Worm (Caenorhabditis elegans) whole organism, L1 larva: Measurements from ENCODE around the gene fzr-1.

Experiments used
- C04F5.9 ChIP-seq: sonication (generic microtip); optimal IDR thresholded peaks from 2 replicates; lab custom pipeline; 2016; ENCODE audit warnings: missing genetic modification characterization, missing compliant biosample characterization
- Y116A8C.19 ChIP-seq: sonication (generic microtip); optimal IDR thresholded peaks from 2 replicates; lab custom pipeline; 2016; ENCODE audit warnings: missing compliant biosample characterization, missing genetic modification characterization, borderline replicate concordance
- blmp-1 ChIP-seq: fragments of 150-350 bp; optimal IDR thresholded peaks from 2 replicates; lab custom pipeline; 2014; ENCODE audit warnings: missing biosample characterization, missing genetic modification characterization
- ceh-63 ChIP-seq: fragments of 200-800 bp; sonication (Bioruptor generic); optimal IDR thresholded peaks from 2 replicates; lab custom pipeline; 2018; ENCODE audit warnings: mild to moderate bottlenecking, missing genetic modification characterization, missing compliant biosample characterization
- ceh-82 ChIP-seq, 3 experiments: fragments of 150-350 bp in 1 of 3; sonication (generic microtip) in 2 of 3; optimal IDR thresholded peaks; 2 replicates each; lab custom pipeline; 2014 to 2017; ENCODE audit warnings: missing biosample characterization in 3 of 3, missing genetic modification characterization in 3 of 3
- ceh-90 ChIP-seq: sonication (generic microtip); optimal IDR thresholded peaks from 2 replicates; lab custom pipeline; 2016; ENCODE audit warnings: missing genetic modification characterization, missing compliant biosample characterization
- ces-1 ChIP-seq: fragments of 150-350 bp; optimal IDR thresholded peaks from 2 replicates; lab custom pipeline; 2014; ENCODE audit warnings: missing biosample characterization, missing genetic modification reagents, missing genetic modification characterization
- dpl-1 ChIP-seq, 3 experiments: fragments of 150-350 bp in 2 of 3; sonication (generic microtip) in 1 of 3; optimal IDR thresholded peaks; 2 replicates each; lab custom pipeline; 2014 to 2017; ENCODE audit warnings: missing biosample characterization in 3 of 3, missing genetic modification characterization in 3 of 3, missing genetic modification reagents in 3 of 3
- egl-13 ChIP-seq: sonication (generic microtip); optimal IDR thresholded peaks from 2 replicates; lab custom pipeline; 2016; ENCODE audit warnings: missing genotype, missing genetic modification reagents, missing genetic modification characterization, missing compliant biosample characterization
- elt-3 ChIP-seq, 6 experiments: fragments of 150-350 bp in 1 of 6; sonication (generic microtip); optimal IDR thresholded peaks; 2 replicates each; lab custom pipeline; 2017 to 2018; ENCODE audit warnings: missing biosample characterization in 6 of 6, missing genetic modification characterization in 6 of 6, inconsistent platforms in 1 of 6
- fkh-4 ChIP-seq: sonication (generic microtip); optimal IDR thresholded peaks from 2 replicates; lab custom pipeline; 2016; ENCODE audit warnings: missing compliant biosample characterization, missing genetic modification characterization, borderline replicate concordance
- irx-1 ChIP-seq: sonication (generic microtip); optimal IDR thresholded peaks from 2 replicates; lab custom pipeline; 2016; ENCODE audit warnings: missing genetic modification characterization, missing compliant biosample characterization
- lin-13 ChIP-seq: fragments of 150-350 bp; optimal IDR thresholded peaks from 2 replicates; lab custom pipeline; 2014; ENCODE audit warnings: missing biosample characterization, missing genetic modification reagents, missing genetic modification characterization
- lin-14 ChIP-seq: fragments of 200-800 bp; sonication (Bioruptor generic); optimal IDR thresholded peaks from 2 replicates; lab custom pipeline; 2018; ENCODE audit warnings: mild to moderate bottlenecking, missing genetic modification characterization, moderate library complexity, missing compliant biosample characterization
- lin-15B ChIP-seq: fragments of 150-350 bp; sonication (generic microtip); optimal IDR thresholded peaks from 3 replicates; lab custom pipeline; 2014; ENCODE audit warnings: missing biosample characterization, missing genetic modification characterization
- lin-35 ChIP-seq, 2 experiments: fragments of 150-350 bp; optimal IDR thresholded peaks; 2 replicates each; lab custom pipeline; 2014; ENCODE audit warnings: missing biosample characterization in 2 of 2, missing genetic modification characterization in 2 of 2, missing genetic modification reagents in 2 of 2
- lir-3 ChIP-seq: sonication (generic microtip); optimal IDR thresholded peaks from 2 replicates; lab custom pipeline; 2016; ENCODE audit warnings: mild to moderate bottlenecking, missing genetic modification characterization, moderate library complexity, missing compliant biosample characterization; ENCODE audit not compliant: poor library complexity
- lsy-2 ChIP-seq, 2 experiments: fragments of 150-350 bp; optimal IDR thresholded peaks; 2 replicates each; lab custom pipeline; 2014; ENCODE audit warnings: missing biosample characterization in 2 of 2, missing genetic modification characterization in 2 of 2
- mef-2 ChIP-seq: fragments of 150-350 bp; optimal IDR thresholded peaks from 2 replicates; lab custom pipeline; 2014; ENCODE audit warnings: missing biosample characterization, missing genetic modification characterization
- mep-1 ChIP-seq: fragments of 150-350 bp; optimal IDR thresholded peaks from 2 replicates; lab custom pipeline; 2014; ENCODE audit warnings: missing biosample characterization, missing genetic modification characterization
- nhr-11 ChIP-seq: fragments of 150-350 bp; optimal IDR thresholded peaks from 2 replicates; lab custom pipeline; 2014; ENCODE audit warnings: missing biosample characterization, missing genetic modification characterization
- nhr-12 ChIP-seq: sonication (generic microtip); optimal IDR thresholded peaks from 2 replicates; lab custom pipeline; 2017; ENCODE audit warnings: missing biosample characterization, missing genetic modification characterization
- nhr-19 ChIP-seq: fragments of 200-800 bp; sonication (Bioruptor generic); conservative IDR thresholded peaks from 2 replicates; pipeline ENCODE4 v1.3.6; 2022; ENCODE audit warnings: missing genetic modification characterization, missing compliant biosample characterization
- nhr-20 ChIP-seq: sonication (generic microtip); optimal IDR thresholded peaks from 2 replicates; lab custom pipeline; 2016; ENCODE audit warnings: mild to moderate bottlenecking, missing genetic modification characterization, missing compliant biosample characterization
- nhr-237 ChIP-seq: fragments of 150-350 bp; optimal IDR thresholded peaks from 2 replicates; lab custom pipeline; 2014; ENCODE audit warnings: missing biosample characterization, missing genetic modification characterization
- nhr-28 ChIP-seq: fragments of 150-350 bp; optimal IDR thresholded peaks from 2 replicates; lab custom pipeline; 2014; ENCODE audit warnings: missing biosample characterization, missing genetic modification characterization
- nhr-47 ChIP-seq: sonication (generic microtip); optimal IDR thresholded peaks from 2 replicates; lab custom pipeline; 2016; ENCODE audit warnings: mild to moderate bottlenecking, missing genetic modification characterization, moderate library complexity, missing compliant biosample characterization
- nhr-85 ChIP-seq: sonication (generic microtip); peaks from one replicate; lab custom pipeline; 2016; ENCODE audit warnings: missing genetic modification characterization, inconsistent platforms, missing compliant biosample characterization
- nhr-90 ChIP-seq: sonication (generic microtip); optimal IDR thresholded peaks from 2 replicates; lab custom pipeline; 2016; ENCODE audit warnings: mild to moderate bottlenecking, missing genetic modification characterization, missing compliant biosample characterization; ENCODE audit not compliant: poor library complexity
- pag-3 ChIP-seq: sonication (generic microtip); optimal IDR thresholded peaks from 2 replicates; lab custom pipeline; 2017; ENCODE audit warnings: missing genetic modification characterization, mild to moderate bottlenecking, missing compliant biosample characterization, antibody characterized with exemption, borderline replicate concordance; ENCODE audit not compliant: insufficient read depth
- rnt-1 ChIP-seq: sonication (generic microtip); optimal IDR thresholded peaks from 2 replicates; lab custom pipeline; 2016; ENCODE audit warnings: mild to moderate bottlenecking, missing genetic modification characterization, moderate library complexity, missing compliant biosample characterization
- skn-1 ChIP-seq: fragments of 150-350 bp; optimal IDR thresholded peaks from 2 replicates; lab custom pipeline; 2014; ENCODE audit warnings: missing biosample characterization, missing genetic modification characterization
- snpc-4 ChIP-seq: fragments of 150-350 bp; optimal IDR thresholded peaks from 2 replicates; lab custom pipeline; 2014; ENCODE audit warnings: missing biosample characterization, missing genetic modification characterization
- sup-37 ChIP-seq: fragments of 200-800 bp; sonication (Bioruptor generic); optimal IDR thresholded peaks from 2 replicates; lab custom pipeline; 2018; ENCODE audit warnings: mild to moderate bottlenecking, missing genetic modification characterization, missing compliant biosample characterization
- tlp-1 ChIP-seq: fragments of 150-350 bp; optimal IDR thresholded peaks from 2 replicates; lab custom pipeline; 2014; ENCODE audit warnings: missing biosample characterization, missing genetic modification characterization
- unc-130 ChIP-seq: fragments of 150-350 bp; optimal IDR thresholded peaks from 2 replicates; lab custom pipeline; 2017; ENCODE audit warnings: missing biosample characterization, missing genetic modification characterization, inconsistent platforms
- unc-62 ChIP-seq: fragments of 150-350 bp; optimal IDR thresholded peaks from 2 replicates; lab custom pipeline; 2014; ENCODE audit warnings: missing biosample characterization, missing genetic modification reagents, missing genetic modification characterization
- unc-98 ChIP-seq: fragments of 200-800 bp; sonication (Bioruptor generic); IDR thresholded peaks from 2 replicates; pipeline ENCODE4 v1.3.6; 2022; ENCODE audit warnings: missing genetic modification characterization, missing compliant biosample characterization
- vab-15 ChIP-seq: sonication (generic microtip); optimal IDR thresholded peaks from 2 replicates; lab custom pipeline; 2017; ENCODE audit warnings: missing genotype, mild to moderate bottlenecking, missing genetic modification characterization, missing compliant biosample characterization
- xbp-1 ChIP-seq: sonication (generic microtip); optimal IDR thresholded peaks from 2 replicates; lab custom pipeline; 2016; ENCODE audit warnings: missing genetic modification characterization, missing compliant biosample characterization
- ztf-11 ChIP-seq, 2 experiments: sonication (generic microtip); optimal IDR thresholded peaks; 2 replicates each; lab custom pipeline; 2016 to 2017; ENCODE audit warnings: missing genetic modification characterization in 2 of 2, missing biosample characterization in 1 of 2, missing compliant biosample characterization in 1 of 2
- ztf-4 ChIP-seq: fragments of 150-350 bp; optimal IDR thresholded peaks from 2 replicates; lab custom pipeline; 2014; ENCODE audit warnings: missing biosample characterization, missing genetic modification characterization

fzr-1 gene

ce11 chrII:9644940-9645634 is 821 bp upstream of the fzr-1 start:
- peak; percentile 56 for TF ChIP-seq blmp-1
- no peak for TF ChIP-seq Y116A8C.19 (tag; lab: Kevin White, UChicago)
- TF ChIP-seq elt-3 (tag; optimal IDR thresholded peaks at IDR 0.05; lab: Kevin White, UChicago) = peak in 1 of 6 experiments; percentile 24
- no peak for TF ChIP-seq ceh-90 (tag; lab: Kevin White, UChicago)
- TF ChIP-seq lin-14 (GFP tag; lab: Kevin White, UChicago) = peak; percentile 50
- no peak for TF ChIP-seq fkh-4 (tag; lab: Kevin White, UChicago)
- TF ChIP-seq mep-1 (tag; lab: Kevin White, UChicago) = peak; percentile 48
- no peak for TF ChIP-seq lin-13 (GFP tag; lab: Kevin White, UChicago)
- peak; percentile 49 for TF ChIP-seq rnt-1
- no peak for TF ChIP-seq egl-13 (tag; lab: Kevin White, UChicago)
- TF ChIP-seq dpl-1 (GFP tag; optimal IDR thresholded peaks at IDR 0.05; lab: Kevin White, UChicago) = no peak
- TF ChIP-seq nhr-85 (tag; lab: Kevin White, UChicago) = peak; percentile 83
- TF ChIP-seq ztf-11 (tag; optimal IDR thresholded peaks at IDR 0.05; lab: Kevin White, UChicago) = no peak
- TF ChIP-seq nhr-20 (tag; lab: Kevin White, UChicago) = no peak
- TF ChIP-seq, all 84 proteins: peak for 6

- TF ChIP-seq sup-37 = no peak
- no peak for TF ChIP-seq nhr-85 (tag; lab: Kevin White, UChicago)
- TF ChIP-seq, all 84 proteins: peak for 0
These were observed 8.0 kb downstream of the fzr-1 start, which contains the start of gene ZK1307.7 for ce11 chrII:9636300-9636699. Gene ZK1307.7, plus strand, starts transcription at chrII:9636600.

- TF ChIP-seq lin-14 (GFP tag; lab: Kevin White, UChicago) (no peak), irx-1 (no peak), ces-1 (GFP tag; lab: Kevin White, UChicago) (no peak), rnt-1 (no peak), vab-15 (tag; lab: Kevin White, UChicago) (no peak), lin-15B (tag; lab: Kevin White, UChicago) (no peak), egl-13 (tag; lab: Kevin White, UChicago) (no peak), lir-3 (tag; lab: Kevin White, UChicago) (no peak), ztf-4 (tag; lab: Kevin White, UChicago) (no peak), nhr-90 (tag; lab: Kevin White, UChicago) (no peak), tlp-1 (tag; lab: Kevin White, UChicago) (no peak), nhr-12 (tag; lab: Kevin White, UChicago) (no peak), unc-130 (no peak)
These were observed 18.3 kb downstream of the fzr-1 start for ce11 chrII:9625930-9626329.

ce11 chrII:9624110-9624695 is 20.1 kb downstream of the fzr-1 start, which contains the start of the genes dnj-20 and ZK1307.8:
Gene dnj-20, minus strand, starts transcription at chrII:9624176.
Gene ZK1307.8, plus strand, starts transcription at chrII:9624613.
- peak in 2 of 3 experiments; percentile 10 to 39 for TF ChIP-seq dpl-1 (GFP tag; optimal IDR thresholded peaks at IDR 0.05; lab: Kevin White, UChicago)
- peak; percentile 22 for TF ChIP-seq mep-1 (tag; lab: Kevin White, UChicago)
- peak; percentile 98 for TF ChIP-seq xbp-1 (tag; lab: Kevin White, UChicago)
- TF ChIP-seq fkh-4 (tag; lab: Kevin White, UChicago) = no peak
- peak in 1 of 6 experiments; percentile 33 for TF ChIP-seq elt-3 (tag; optimal IDR thresholded peaks at IDR 0.05; lab: Kevin White, UChicago)
- no peak for TF ChIP-seq nhr-12 (tag; lab: Kevin White, UChicago)
- TF ChIP-seq nhr-20 (tag; lab: Kevin White, UChicago) = peak; percentile 3
- TF ChIP-seq ces-1 (GFP tag; lab: Kevin White, UChicago) = no peak
- TF ChIP-seq pag-3 = no peak
- no peak for TF ChIP-seq ceh-90 (tag; lab: Kevin White, UChicago)
- TF ChIP-seq lsy-2 (tag; optimal IDR thresholded peaks at IDR 0.05; lab: Kevin White, UChicago) = peak; percentile 14 to 46
- no peak for TF ChIP-seq nhr-47
- TF ChIP-seq snpc-4 (tag; lab: Kevin White, UChicago) = no peak
- TF ChIP-seq nhr-11 (tag; lab: Kevin White, UChicago) = no peak
- TF ChIP-seq skn-1 (tag; lab: Kevin White, UChicago) = no peak
- TF ChIP-seq mef-2 (tag; lab: Kevin White, UChicago) = no peak
- no peak for TF ChIP-seq nhr-237 (tag; lab: Kevin White, UChicago)
- TF ChIP-seq lin-35 (GFP tag; optimal IDR thresholded peaks at IDR 0.05; lab: Kevin White, UChicago) = peak in 1 of 2 experiments; percentile 25
- TF ChIP-seq C04F5.9 (tag; lab: Kevin White, UChicago) = no peak
- no peak for TF ChIP-seq vab-15 (tag; lab: Kevin White, UChicago)
- TF ChIP-seq unc-130 = no peak
- no peak for TF ChIP-seq unc-62 (GFP tag; lab: Kevin White, UChicago)
- TF ChIP-seq irx-1 = no peak
- no peak for TF ChIP-seq unc-98 (GFP tag; lab: Robert Waterston, UW)
- no peak for TF ChIP-seq sup-37
- no peak for TF ChIP-seq ceh-63 (GFP tag; lab: Kevin White, UChicago)
- no peak for TF ChIP-seq ceh-82 (tag; optimal IDR thresholded peaks at IDR 0.05; lab: Kevin White, UChicago)
- TF ChIP-seq nhr-28 (tag; lab: Kevin White, UChicago) = no peak
- no peak for TF ChIP-seq nhr-19 (GFP tag; lab: Robert Waterston, UW)
